Worm (Caenorhabditis elegans) whole organism, early embryonic: ENCODE data around the gene K01A11.3.

Experiments
- B0310.2 ChIP-seq: sonication (generic microtip); optimal IDR thresholded peaks from 2 replicates; lab custom pipeline; 2016; ENCODE audit warnings: mild to moderate bottlenecking, missing genetic modification characterization, missing compliant biosample characterization
- F13C5.2 ChIP-seq: sonication (generic microtip); optimal IDR thresholded peaks from 2 replicates; lab custom pipeline; 2017; ENCODE audit warnings: mild to moderate bottlenecking, missing genetic modification characterization, inconsistent platforms, missing compliant biosample characterization
- aly-1 ChIP-seq: sonication (generic microtip); optimal IDR thresholded peaks from 2 replicates; lab custom pipeline; 2016; ENCODE audit warnings: missing genetic modification characterization, missing compliant biosample characterization
- ama-1 ChIP-seq: fragments of 150-350 bp; optimal IDR thresholded peaks from 2 replicates; lab custom pipeline; 2014
- ceh-13 ChIP-seq: fragments of 200-800 bp; sonication (Bioruptor generic); optimal IDR thresholded peaks from 2 replicates; lab custom pipeline; 2018; ENCODE audit warnings: mild to moderate bottlenecking, missing genetic modification characterization, missing compliant biosample characterization
- ceh-36 ChIP-seq: sonication (generic microtip); optimal IDR thresholded peaks from 2 replicates; lab custom pipeline; 2016; ENCODE audit warnings: missing genetic modification characterization, inconsistent platforms, missing compliant biosample characterization
- ets-7 ChIP-seq: sonication (generic microtip); optimal IDR thresholded peaks from 2 replicates; lab custom pipeline; 2016; ENCODE audit warnings: missing genotype, missing genetic modification characterization, missing compliant biosample characterization
- flt-1 ChIP-seq: fragments of 200-800 bp; sonication (Bioruptor generic); IDR thresholded peaks from 2 replicates; pipeline ENCODE4 v1.3.6; 2022; ENCODE audit warnings: missing genetic modification characterization, missing compliant biosample characterization
- hmg-4 ChIP-seq: fragments of 200-800 bp; sonication (Bioruptor generic); optimal IDR thresholded peaks from 2 replicates; lab custom pipeline; 2018; ENCODE audit warnings: mild to moderate bottlenecking, missing genetic modification characterization, missing compliant biosample characterization
- hnd-1 ChIP-seq: sonication (generic microtip); optimal IDR thresholded peaks from 2 replicates; lab custom pipeline; 2016; ENCODE audit warnings: missing genetic modification characterization, missing compliant biosample characterization
- pes-1 ChIP-seq: fragments of 200-800 bp; sonication (Bioruptor generic); IDR thresholded peaks from 2 replicates; pipeline ENCODE4 v1.3.6; 2022; ENCODE audit warnings: missing genetic modification reagents, missing genetic modification characterization, missing compliant biosample characterization
- scrt-1 ChIP-seq: fragments of 200-800 bp; sonication (Bioruptor generic); IDR thresholded peaks from 2 replicates; pipeline ENCODE4 v1.3.6; 2022; ENCODE audit warnings: missing genetic modification characterization, missing compliant biosample characterization
- tbx-11 ChIP-seq: fragments of 200-800 bp; sonication (Bioruptor generic); IDR thresholded peaks from 2 replicates; pipeline ENCODE4 v1.3.6; 2022; ENCODE audit warnings: missing genetic modification characterization, missing compliant biosample characterization
- tbx-37 ChIP-seq: fragments of 200-800 bp; sonication (Bioruptor generic); conservative IDR thresholded peaks from 2 replicates; pipeline ENCODE4 v1.3.6; 2022; ENCODE audit warnings: missing genetic modification reagents, missing genetic modification characterization, missing compliant biosample characterization
- tra-4 ChIP-seq: sonication (generic microtip); optimal IDR thresholded peaks from 2 replicates; lab custom pipeline; 2017; ENCODE audit warnings: missing genetic modification characterization, missing compliant biosample characterization

Gene K01A11.3

ce11 chrIII:3414412-3414811 is 38.0 kb downstream of the K01A11.3 start:
- no peak for TF ChIP-seq ets-7 (tag; lab: Kevin White, UChicago)
- TF ChIP-seq tbx-37 (GFP tag; lab: Robert Waterston, UW) = no peak
- TF ChIP-seq pes-1 (GFP tag; lab: Robert Waterston, UW) = no peak
- no peak for TF ChIP-seq F13C5.2 (tag; lab: Kevin White, UChicago)
- TF ChIP-seq ceh-13 (GFP tag; lab: Kevin White, UChicago) = no peak
- no peak for TF ChIP-seq tra-4

- TF ChIP-seq B0310.2 (tag; lab: Kevin White, UChicago) (no peak), tbx-11 (GFP tag; lab: Robert Waterston, UW) (no peak), pes-1 (GFP tag; lab: Robert Waterston, UW) (no peak), ceh-36 (tag; lab: Kevin White, UChicago) (no peak), flt-1 (GFP tag; lab: Robert Waterston, UW) (no peak), ets-7 (tag; lab: Kevin White, UChicago) (no peak), hnd-1 (no peak), aly-1 (no peak), F13C5.2 (tag; lab: Kevin White, UChicago) (no peak)
Measured at ce11 chrIII:3413437-3413836, 39.0 kb downstream of the K01A11.3 start.

DNA sequence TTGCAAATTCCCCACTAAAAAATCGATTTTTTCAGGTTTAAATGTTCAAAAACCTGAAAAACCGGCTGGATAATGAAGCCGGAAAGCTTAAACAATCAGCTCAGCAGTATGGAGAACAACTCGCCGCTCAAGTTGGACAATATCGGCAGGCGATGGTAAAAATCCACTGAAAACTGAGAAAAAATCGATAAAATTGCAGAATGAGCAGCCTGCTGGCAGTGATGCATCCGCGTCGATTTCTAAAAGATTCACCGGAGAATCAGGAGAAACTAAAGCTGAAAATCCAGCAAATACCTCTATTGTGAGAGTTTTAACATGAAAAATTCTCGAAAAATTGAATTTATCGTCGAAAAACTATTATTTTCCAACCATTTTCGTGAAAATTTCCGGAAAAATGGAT is 46.9 kb downstream of the K01A11.3 start, which contains the start of gene golg-4:
TSS of gene golg-4 (plus strand) at position 34 of the 400 bp plus-strand sequence.
- TF ChIP-seq ets-7 (tag; lab: Kevin White, UChicago) (no peak), tbx-11 (GFP tag; lab: Robert Waterston, UW) (no peak)

ce11 chrIII:3404354-3404913 is 48.0 kb downstream of the K01A11.3 start, which contains the start of the genes npp-9 and F59A2.5:
Gene npp-9 (minus strand): TSS chrIII:3404479.
Gene F59A2.5 (plus strand): TSS chrIII:3404863.
- 0 out of 2 replicates have a peak, but pooled peaks have one; percentile 24 for TF ChIP-seq tbx-11 (GFP tag; lab: Robert Waterston, UW)
- no peak for TF ChIP-seq ets-7 (tag; lab: Kevin White, UChicago)
- TF ChIP-seq F13C5.2 (tag; lab: Kevin White, UChicago) = peak; percentile 32

DNA sequence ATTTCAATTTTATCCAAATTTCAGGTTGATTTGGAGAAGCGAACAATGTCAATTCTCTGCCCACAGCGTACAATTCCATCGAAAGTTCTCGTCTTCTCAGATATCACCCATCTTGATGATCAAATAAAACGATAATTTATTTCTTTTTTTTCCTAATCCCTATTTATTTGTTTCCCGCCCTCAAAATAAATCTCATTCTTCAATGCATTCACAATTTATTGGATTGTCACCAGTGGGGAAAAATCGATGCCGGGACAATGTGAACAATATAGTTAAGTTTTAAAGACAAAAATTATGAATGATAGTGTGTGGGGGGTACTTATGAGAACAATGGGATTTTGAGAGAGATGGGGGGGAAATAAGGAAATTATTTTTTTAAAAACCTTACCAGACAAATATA is 52.0 kb downstream of the K01A11.3 start:
- no peak for TF ChIP-seq scrt-1 (GFP tag; lab: Robert Waterston, UW)
- TF ChIP-seq ama-1 (lab: Kevin White, UChicago) = no peak
- TF ChIP-seq ets-7 (tag; lab: Kevin White, UChicago) = no peak
- no peak for TF ChIP-seq aly-1
- no peak for TF ChIP-seq ceh-13 (GFP tag; lab: Kevin White, UChicago)
- TF ChIP-seq tra-4 = no peak

DNA sequence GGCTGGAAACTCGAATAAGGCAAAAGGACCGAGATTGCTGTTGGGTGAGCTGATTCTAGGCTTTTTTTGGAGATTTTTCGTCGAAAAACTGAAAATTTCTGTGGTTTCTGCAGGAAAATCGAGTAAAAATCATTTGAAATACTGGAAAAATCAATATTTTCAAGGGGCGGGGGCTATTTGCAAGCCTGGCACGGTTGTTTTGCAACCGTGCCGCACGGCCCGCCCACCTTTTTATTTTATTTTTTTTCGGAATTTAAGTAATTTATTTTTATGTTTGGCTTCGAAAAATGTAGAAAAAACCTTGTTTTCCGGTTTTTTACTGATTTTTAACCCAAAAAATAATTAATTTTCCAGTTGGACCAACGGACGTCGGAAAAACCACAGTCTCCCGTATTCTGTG is 53.9 kb downstream of the K01A11.3 start:
- no peak for TF ChIP-seq ets-7 (tag; lab: Kevin White, UChicago)
- TF ChIP-seq pes-1 (GFP tag; lab: Robert Waterston, UW) = peak; percentile 40; the same call in 1 of the 2 replicates
- no peak for TF ChIP-seq tbx-11 (GFP tag; lab: Robert Waterston, UW)
- TF ChIP-seq scrt-1 (GFP tag; lab: Robert Waterston, UW) = no peak

DNA sequence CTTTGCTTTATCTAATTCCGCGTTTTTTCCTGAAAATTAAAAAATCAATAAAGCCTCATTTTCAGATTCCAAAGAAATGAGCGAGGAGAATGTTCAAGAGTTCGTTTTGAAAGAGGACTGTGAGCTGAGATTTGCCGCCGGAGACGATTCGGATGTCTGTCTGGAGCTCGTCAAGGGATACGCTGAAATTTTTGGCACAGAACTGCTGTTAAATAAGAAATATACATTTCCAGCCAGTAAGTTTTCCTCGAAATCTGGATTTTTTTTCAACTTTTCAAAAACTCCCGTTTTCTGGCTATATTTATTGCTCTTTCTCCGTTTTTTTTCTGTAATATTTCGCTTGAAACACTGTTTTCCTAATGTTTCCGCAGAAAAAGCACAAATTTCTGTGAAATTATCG is 54.7 kb downstream of the K01A11.3 start, which contains the start of gene clpf-1:
TSS of gene clpf-1 (plus strand) at position 66 of the 400 bp plus-strand sequence.
- no peak for TF ChIP-seq scrt-1 (GFP tag; lab: Robert Waterston, UW)
- no peak for TF ChIP-seq tbx-11 (GFP tag; lab: Robert Waterston, UW)
- no peak for TF ChIP-seq hmg-4 (GFP tag; lab: Kevin White, UChicago)
- no peak for TF ChIP-seq tra-4
- TF ChIP-seq B0310.2 (tag; lab: Kevin White, UChicago) = no peak
- no peak for TF ChIP-seq aly-1
- no peak for TF ChIP-seq hnd-1
